Worm (Caenorhabditis elegans) whole organism, L4/young adult: ENCODE data around the gene gly-8.

ENCODE experiments used
- W03F9.2 ChIP-seq: fragments of 150-350 bp; optimal IDR thresholded peaks from 2 replicates; lab custom pipeline; 2014; ENCODE audit warnings: missing biosample characterization, missing genetic modification characterization
- him-1 ChIP-seq: sonication (generic microtip); optimal IDR thresholded peaks from 2 replicates; lab custom pipeline; 2016; ENCODE audit warnings: missing genotype, missing genetic modification reagents, missing genetic modification characterization, missing compliant biosample characterization

ce11 chrIII:11650152-11650551 lies 25.1 kb downstream of the gly-8 start, which contains the start of gene faah-6:
- TF ChIP-seq W03F9.2 (tag; lab: Kevin White, UChicago), result no peak
- no peak for TF ChIP-seq him-1 (tag; lab: Kevin White, UChicago)
